Fruit fly (Drosophila melanogaster) whole organism, embryonic: ENCODE results near the gene CG6709.

Source experiments
- BEAF-32 ChIP-seq: fragments of 200-800 bp; sonication (Bioruptor generic); optimal IDR thresholded peaks from 3 replicates; lab custom pipeline; 2017; ENCODE audit warnings: missing biosample characterization, missing genetic modification characterization, mild to moderate bottlenecking, moderate library complexity, missing genetic modification reagents
- CG11085 ChIP-seq: fragments of 200-800 bp; sonication (Bioruptor generic); IDR thresholded peaks from 2 replicates; pipeline ENCODE4 v1.3.6; 2022; ENCODE audit warnings: missing biosample characterization, missing genetic modification characterization
- CG11398 ChIP-seq: fragments of 200-800 bp; sonication (Bioruptor generic); optimal IDR thresholded peaks from 2 replicates; lab custom pipeline; 2016; ENCODE audit warnings: missing biosample characterization, missing genetic modification characterization
- CG11696 ChIP-seq: fragments of 200-800 bp; sonication (Bioruptor generic); IDR thresholded peaks from 2 replicates; pipeline ENCODE4 v1.3.6; 2022; ENCODE audit warnings: missing biosample characterization, missing genetic modification characterization
- CG12769 ChIP-seq: fragments of 200-800 bp; sonication (Bioruptor generic); optimal IDR thresholded peaks from 2 replicates; lab custom pipeline; 2019; ENCODE audit warnings: missing biosample characterization, mild to moderate bottlenecking, missing genetic modification characterization, moderate library complexity
- CG13894 ChIP-seq: fragments of 200-800 bp; sonication (Bioruptor generic); optimal IDR thresholded peaks from 3 replicates; lab custom pipeline; 2018; ENCODE audit warnings: missing biosample characterization, mild to moderate bottlenecking, missing genetic modification characterization, moderate library complexity
- CG14441 ChIP-seq: fragments of 200-800 bp; sonication (Bioruptor generic); IDR thresholded peaks from 2 replicates; pipeline ENCODE4 v1.3.6; 2022; ENCODE audit warnings: missing biosample characterization, missing genetic modification characterization
- CG15073 ChIP-seq: fragments of 200-800 bp; sonication (Bioruptor generic); optimal IDR thresholded peaks from 2 replicates; lab custom pipeline; 2016; ENCODE audit warnings: missing biosample characterization, missing genetic modification characterization
- CG1529 ChIP-seq: fragments of 200-800 bp; sonication (Bioruptor generic); optimal IDR thresholded peaks from 3 replicates; lab custom pipeline; 2018; ENCODE audit warnings: missing biosample characterization, missing genetic modification characterization
- CG17359 ChIP-seq: fragments of 200-800 bp; sonication (Bioruptor generic); optimal IDR thresholded peaks from 3 replicates; lab custom pipeline; 2018; ENCODE audit warnings: missing biosample characterization, mild to moderate bottlenecking, missing genetic modification characterization, moderate library complexity
- CG17912 ChIP-seq: fragments of 200-800 bp; sonication (Bioruptor generic); optimal IDR thresholded peaks from 2 replicates; lab custom pipeline; 2018; ENCODE audit warnings: missing biosample characterization, mild to moderate bottlenecking, missing genetic modification characterization
- CG18599 ChIP-seq: fragments of 200-800 bp; sonication (Bioruptor generic); optimal IDR thresholded peaks from 3 replicates; lab custom pipeline; 2017; ENCODE audit warnings: missing biosample characterization, missing genetic modification characterization, mild to moderate bottlenecking, moderate library complexity, missing genetic modification reagents
- CG2129 ChIP-seq: fragments of 200-800 bp; sonication (Bioruptor generic); IDR thresholded peaks from 2 replicates; pipeline ENCODE4 v1.3.6; 2022; ENCODE audit warnings: missing biosample characterization, missing genetic modification characterization; ENCODE audit not compliant: partially characterized antibody
- CG2199 ChIP-seq: fragments of 200-800 bp; sonication (Bioruptor generic); IDR thresholded peaks from 3 replicates; pipeline ENCODE4 v1.3.6; 2022; ENCODE audit warnings: missing biosample characterization, missing genetic modification characterization
- CG34376 ChIP-seq: fragments of 200-800 bp; sonication (Bioruptor generic); optimal IDR thresholded peaks from 2 replicates; lab custom pipeline; 2018; ENCODE audit warnings: missing biosample characterization, mild to moderate bottlenecking, missing genetic modification characterization
- CG4730 ChIP-seq: fragments of 200-800 bp; sonication (Bioruptor generic); IDR thresholded peaks from 2 replicates; pipeline ENCODE4 v1.3.6; 2022; ENCODE audit warnings: missing biosample characterization, missing genetic modification characterization
- CG6254 ChIP-seq: fragments of 200-800 bp; sonication (Bioruptor generic); optimal IDR thresholded peaks from 3 replicates; lab custom pipeline; 2017; ENCODE audit warnings: mild to moderate bottlenecking, missing biosample characterization, missing genetic modification reagents, missing genetic modification characterization
- CG6765 ChIP-seq: fragments of 200-800 bp; sonication (Bioruptor generic); optimal IDR thresholded peaks from 3 replicates; lab custom pipeline; 2017; ENCODE audit warnings: missing biosample characterization, mild to moderate bottlenecking, missing genetic modification characterization
- CkIIα-i1 ChIP-seq: fragments of 200-800 bp; sonication (Bioruptor generic); IDR thresholded peaks from 2 replicates; pipeline ENCODE4 v1.3.6; 2022; ENCODE audit warnings: missing biosample characterization, missing genetic modification characterization
- Dad ChIP-seq: fragments of 200-800 bp; sonication (Bioruptor generic); optimal IDR thresholded peaks from 3 replicates; lab custom pipeline; 2016; ENCODE audit warnings: missing biosample characterization, missing genetic modification characterization
- Dfd ChIP-seq, 2 experiments: fragments of >200 bp; optimal IDR thresholded peaks; 2 replicates each; lab custom pipeline; 2017; ENCODE audit warnings: missing biosample characterization in 2 of 2, missing genetic modification characterization in 2 of 2
- Dip3 ChIP-seq: fragments of 200-800 bp; sonication (Bioruptor generic); optimal IDR thresholded peaks from 3 replicates; lab custom pipeline; 2016; ENCODE audit warnings: missing biosample characterization, missing genetic modification characterization
- Dref ChIP-seq: fragments of 200-800 bp; sonication (Bioruptor generic); IDR thresholded peaks from 2 replicates; pipeline ENCODE4 v1.3.6; 2022; ENCODE audit warnings: missing biosample characterization, missing genetic modification characterization
- Elba2 ChIP-seq: fragments of 200-800 bp; sonication (Bioruptor generic); optimal IDR thresholded peaks from 3 replicates; lab custom pipeline; 2016; ENCODE audit warnings: missing biosample characterization, missing genetic modification characterization
- Ets97D ChIP-seq: fragments of 200-800 bp; sonication (Bioruptor generic); optimal IDR thresholded peaks from 3 replicates; lab custom pipeline; 2016; ENCODE audit warnings: missing biosample characterization, missing genetic modification characterization
- Gsc ChIP-seq: fragments of 200-800 bp; sonication (Bioruptor generic); IDR thresholded peaks from 2 replicates; pipeline ENCODE4 v1.3.6; 2022; ENCODE audit warnings: missing biosample characterization, missing genetic modification characterization
- H2.0 ChIP-seq: fragments of 200-800 bp; sonication (Bioruptor generic); IDR thresholded peaks from 2 replicates; pipeline ENCODE4 v1.3.6; 2022; ENCODE audit warnings: missing biosample characterization, missing genetic modification characterization
- HLH4C ChIP-seq: fragments of 200-800 bp; sonication (Bioruptor generic); IDR thresholded peaks from 3 replicates; pipeline ENCODE4 v1.3.6; 2022; ENCODE audit warnings: missing biosample characterization, missing genetic modification characterization; ENCODE audit not compliant: partially characterized antibody
- Myb ChIP-seq: fragments of 200-800 bp; sonication (Bioruptor generic); optimal IDR thresholded peaks from 2 replicates; lab custom pipeline; 2016; ENCODE audit warnings: missing biosample characterization, missing genetic modification characterization
- NFAT ChIP-seq: fragments of 200-800 bp; sonication (Bioruptor generic); IDR thresholded peaks from 2 replicates; pipeline ENCODE4 v1.3.6; 2022; ENCODE audit warnings: missing biosample characterization, missing genetic modification characterization
- Nf-YB ChIP-seq: fragments of 200-800 bp; sonication (Bioruptor generic); optimal IDR thresholded peaks from 3 replicates; lab custom pipeline; 2019; ENCODE audit warnings: missing biosample characterization, mild to moderate bottlenecking, missing genetic modification characterization, moderate library complexity
- Ravus ChIP-seq: fragments of 200-800 bp; sonication (Bioruptor generic); IDR thresholded peaks from 2 replicates; pipeline ENCODE4 v1.3.6; 2022; ENCODE audit warnings: missing biosample characterization, missing genetic modification characterization
- ac ChIP-seq: fragments of 200-800 bp; sonication (Bioruptor generic); optimal IDR thresholded peaks from 3 replicates; lab custom pipeline; 2017; ENCODE audit warnings: missing biosample characterization, mild to moderate bottlenecking, missing genetic modification characterization
- bigmax ChIP-seq: fragments of 200-800 bp; sonication (Bioruptor generic); optimal IDR thresholded peaks from 2 replicates; lab custom pipeline; 2018; ENCODE audit warnings: missing biosample characterization, mild to moderate bottlenecking, missing genetic modification characterization
- btn ChIP-seq: fragments of 200-800 bp; sonication (Bioruptor generic); optimal IDR thresholded peaks from 2 replicates; lab custom pipeline; 2016; ENCODE audit warnings: missing biosample characterization, missing genetic modification characterization
- cg ChIP-seq: fragments of 200-800 bp; sonication (Bioruptor generic); optimal IDR thresholded peaks from 3 replicates; lab custom pipeline; 2019; ENCODE audit warnings: missing biosample characterization, mild to moderate bottlenecking, missing genetic modification characterization, moderate library complexity
- cwo ChIP-seq: fragments of 200-800 bp; sonication (Bioruptor generic); optimal IDR thresholded peaks from 3 replicates; lab custom pipeline; 2017; ENCODE audit warnings: missing biosample characterization, missing genetic modification characterization, mild to moderate bottlenecking, moderate library complexity, missing genetic modification reagents
- da ChIP-seq: fragments of 200-800 bp; sonication (Bioruptor generic); optimal IDR thresholded peaks from 2 replicates; lab custom pipeline; 2016; ENCODE audit warnings: missing biosample characterization, missing genetic modification characterization
- inv ChIP-seq: fragments of 200-800 bp; sonication (Bioruptor generic); IDR thresholded peaks from 2 replicates; pipeline ENCODE4 v1.3.6; 2022; ENCODE audit warnings: missing biosample characterization, missing genetic modification characterization; ENCODE audit not compliant: partially characterized antibody
- jigr1 ChIP-seq: fragments of 200-800 bp; sonication (Bioruptor generic); IDR thresholded peaks from 3 replicates; pipeline ENCODE4 v1.3.6; 2022; ENCODE audit warnings: missing biosample characterization, missing genetic modification characterization
- oc ChIP-seq: fragments of 200-800 bp; sonication (Bioruptor generic); optimal IDR thresholded peaks from 2 replicates; lab custom pipeline; 2018; ENCODE audit warnings: missing biosample characterization, mild to moderate bottlenecking, missing genetic modification characterization, moderate library complexity
- pan ChIP-seq, 4 experiments: fragments of >200 bp in 3 of 4; fragments of 200-800 bp in 1 of 4; sonication (Bioruptor generic) in 1 of 4; optimal IDR thresholded peaks in 3 of 4; IDR thresholded peaks in 1 of 4; 2 replicates each; pipeline versions ENCODE4 v1.3.6 to Lab custom; 2017 to 2022; ENCODE audit warnings: missing biosample characterization in 2 of 4, missing genetic modification characterization in 2 of 4, mixed read lengths in 1 of 4
- peb ChIP-seq: fragments of 200-800 bp; sonication (Bioruptor generic); IDR thresholded peaks from 2 replicates; pipeline ENCODE4 v1.3.6; 2022; ENCODE audit warnings: missing biosample characterization, missing genetic modification characterization
- pho ChIP-seq: fragments of 200-800 bp; sonication (Bioruptor generic); optimal IDR thresholded peaks from 2 replicates; lab custom pipeline; 2016; ENCODE audit warnings: missing biosample characterization, missing genetic modification characterization
- pnt ChIP-seq: fragments of 200-800 bp; sonication (Bioruptor generic); optimal IDR thresholded peaks from 3 replicates; lab custom pipeline; 2016; ENCODE audit warnings: missing biosample characterization, missing genetic modification characterization
- seq ChIP-seq: fragments of 200-800 bp; sonication (Bioruptor generic); IDR thresholded peaks from 2 replicates; pipeline ENCODE4 v1.3.6; 2022; ENCODE audit warnings: missing biosample characterization, missing genetic modification characterization
- slbo ChIP-seq: fragments of 200-800 bp; sonication (Bioruptor generic); IDR thresholded peaks from 2 replicates; pipeline ENCODE4 v1.3.6; 2022; ENCODE audit warnings: missing biosample characterization, missing genetic modification characterization
- sug ChIP-seq: fragments of 200-800 bp; optimal IDR thresholded peaks from 2 replicates; lab custom pipeline; 2019; ENCODE audit warnings: missing biosample characterization, mild to moderate bottlenecking, missing genetic modification characterization, moderate library complexity
- tgo ChIP-seq: fragments of 200-800 bp; sonication (Bioruptor generic); IDR thresholded peaks from 3 replicates; pipeline ENCODE4 v1.3.6; 2022; ENCODE audit warnings: missing biosample characterization, missing genetic modification characterization
- wor ChIP-seq: fragments of 200-800 bp; sonication (Bioruptor generic); IDR thresholded peaks from 2 replicates; pipeline ENCODE4 v1.3.6; 2022; ENCODE audit warnings: missing biosample characterization, missing genetic modification characterization

The CG6709 gene

dm6 chr3L:9899046-9899659 is 4.6 kb upstream of the CG6709 start, which contains the start of gene nudE (continued):
- TF ChIP-seq CG11085 (GFP tag; lab: Robert Waterston, UW) (no peak), HLH4C (GFP tag; lab: Robert Waterston, UW) (no peak), cg (peak; percentile 11), pan (optimal IDR thresholded peaks at IDR 0.05; lab: Kevin White, UChicago) (no peak), pan (GFP tag; optimal IDR thresholded peaks at IDR 0.05 in 1 of 2, IDR thresholded peaks at IDR 0.05 in 1 of 2) (peak in 1 of 2 experiments; percentile 26), Dad (GFP tag; lab: Kevin White, UChicago) (peak; percentile 32), CG6765 (no peak), jigr1 (no peak), CG2129 (no peak), CG34376 (GFP tag; lab: Kevin White, UChicago) (peak; percentile 45), tgo (GFP tag; lab: Robert Waterston, UW) (no peak; the same call in 2 of the 3 replicates), CG17912 (GFP tag; lab: Kevin White, UChicago) (no peak), cwo (GFP tag; lab: Kevin White, UChicago) (no peak), slbo (peak; percentile 49; the same call in 1 of the 2 replicates), Nf-YB (GFP tag; lab: Kevin White, UChicago) (no peak), CG18599 (peak; percentile 30), CG13894 (tag; lab: Kevin White, UChicago) (no peak), CG1529 (no peak), inv (GFP tag; lab: Robert Waterston, UW) (no peak), Gsc (GFP tag; lab: Robert Waterston, UW) (no peak), BEAF-32 (GFP tag; lab: Kevin White, UChicago) (peak; percentile 36), CG4730 (GFP tag; lab: Robert Waterston, UW) (no peak), Elba2 (GFP tag; lab: Kevin White, UChicago) (no peak), Ets97D (GFP tag; lab: Kevin White, UChicago) (peak; percentile 33), wor (GFP tag; lab: Robert Waterston, UW) (no peak), Myb (GFP tag; lab: Kevin White, UChicago) (peak; percentile 98), Ravus (no peak), CG15073 (GFP tag; lab: Kevin White, UChicago) (no peak), Dip3 (GFP tag; lab: Kevin White, UChicago) (peak; percentile 16), CG14441 (GFP tag; lab: Robert Waterston, UW) (0 out of 2 replicates have a peak, but pooled peaks have one; percentile 30), Dref (0 out of 2 replicates have a peak, but pooled peaks have one; percentile 29), NFAT (GFP tag; lab: Robert Waterston, UW) (peak; percentile 27; the same call in 1 of the 2 replicates), pnt (GFP tag; lab: Kevin White, UChicago) (no peak), btn (GFP tag; lab: Kevin White, UChicago) (no peak), bigmax (no peak), CG11696 (GFP tag; lab: Robert Waterston, UW) (no peak), Dfd (GFP tag; optimal IDR thresholded peaks at IDR 0.05; lab: Kevin White, UChicago) (no peak), seq (GFP tag; lab: Robert Waterston, UW) (no peak), CG6254 (no peak), da (GFP tag; lab: Kevin White, UChicago) (peak; percentile 2), peb (GFP tag; lab: Robert Waterston, UW) (no peak), CG11398 (GFP tag; lab: Kevin White, UChicago) (no peak), CkIIα-i1 (no peak), CG12769 (tag; lab: Kevin White, UChicago) (no peak), ac (GFP tag; lab: Kevin White, UChicago) (no peak), pho (GFP tag; lab: Kevin White, UChicago) (peak; percentile 21), oc (tag; lab: Kevin White, UChicago) (no peak), sug (tag; lab: Kevin White, UChicago) (peak; percentile 12), H2.0 (GFP tag; lab: Robert Waterston, UW) (no peak), CG17359 (no peak), CG2199 (GFP tag; lab: Robert Waterston, UW) (no peak)
